Fruit fly (Drosophila melanogaster): ENCODE measurements around the gene CG5149.

Gene CG5149

dm6 chr2L:7434737-7435356 is 46.8 kb upstream of the CG5149 start (continued):
- TF ChIP-seq CG1233 (GFP tag; optimal IDR thresholded peaks at IDR 0.05) (no peak), phol (tag; optimal IDR thresholded peaks at IDR 0.05) (no peak), crc (GFP tag; optimal IDR thresholded peaks at IDR 0.05) (no peak), mld (GFP tag; IDR thresholded peaks at IDR 0.05; ENCODE audit: partially characterized antibody) (no peak), CG10366 (GFP tag; IDR thresholded peaks at IDR 0.05) (peak; percentile 14; the same call in 1 of the 2 replicates), H15 (GFP tag; IDR thresholded peaks at IDR 0.05) (no peak), caup (GFP tag; optimal IDR thresholded peaks at IDR 0.05; ENCODE audit: severe bottlenecking) (peak; percentile 14), Camta (GFP tag; optimal IDR thresholded peaks at IDR 0.05) (no peak), Side (GFP tag; optimal IDR thresholded peaks at IDR 0.05) (no peak), ap (GFP tag; IDR thresholded peaks at IDR 0.05) (0 out of 2 replicates have a peak, but pooled peaks have one; percentile 22), CG11085 (GFP tag; IDR thresholded peaks at IDR 0.05) (peak; percentile 37; the same call in 1 of the 2 replicates), CG31365 (tag; optimal IDR thresholded peaks at IDR 0.05) (no peak), CG2678 (tag; optimal IDR thresholded peaks at IDR 0.05) (peak; percentile 66), dysf (GFP tag; IDR thresholded peaks at IDR 0.05) (peak; percentile 67), vfl (GFP tag; optimal IDR thresholded peaks at IDR 0.05) (no peak), row (GFP tag; IDR thresholded peaks at IDR 0.05) (peak; percentile 82), CG13424 (tag; optimal IDR thresholded peaks at IDR 0.05) (peak; percentile 43), CG11504 (tag; optimal IDR thresholded peaks at IDR 0.05) (peak; percentile 56), Drgx (GFP tag; IDR thresholded peaks at IDR 0.05) (peak; percentile 66), CG14710 (tag; optimal IDR thresholded peaks at IDR 0.05) (no peak), da (GFP tag; optimal IDR thresholded peaks at IDR 0.05) (no peak), klu (GFP tag; IDR thresholded peaks at IDR 0.05) (no peak), Ptx1 (GFP tag; IDR thresholded peaks at IDR 0.05) (peak; percentile 46; the same call in 1 of the 2 replicates), Ada2b (GFP tag; IDR thresholded peaks at IDR 0.05) (peak; percentile 50), B-H1 (GFP tag; IDR thresholded peaks at IDR 0.05) (peak; percentile 18; the same call in 1 of the 3 replicates), Hmr (GFP tag; optimal IDR thresholded peaks at IDR 0.05) (peak; percentile 53), CG32767 (GFP tag; IDR thresholded peaks at IDR 0.05) (peak; percentile 21; the same call in 1 of the 2 replicates), Fer1 (GFP tag; optimal IDR thresholded peaks at IDR 0.05) (peak; percentile 43), CG12391 (tag; optimal IDR thresholded peaks at IDR 0.05) (peak; percentile 35), gro (GFP tag; optimal IDR thresholded peaks at IDR 0.05) (no peak), pan (optimal IDR thresholded peaks at IDR 0.05) (no peak), pan (GFP tag; optimal IDR thresholded peaks at IDR 0.05 in 1 of 2, IDR thresholded peaks at IDR 0.05 in 1 of 2) (peak in 1 of 2 experiments; percentile 55), fd3F (GFP tag; optimal IDR thresholded peaks at IDR 0.05) (peak; percentile 25), vvl (GFP tag; IDR thresholded peaks at IDR 0.05) (peak; percentile 78), Hr3 (GFP tag; optimal IDR thresholded peaks at IDR 0.05) (no peak), ind (GFP tag; optimal IDR thresholded peaks at IDR 0.05) (peak; percentile 6), CG14014 (GFP tag; IDR thresholded peaks at IDR 0.05) (peak; percentile 69; the same call in 1 of the 2 replicates), dpn (GFP tag; optimal IDR thresholded peaks at IDR 0.05) (peak in 1 of 2 experiments; percentile 48), sens (GFP tag) (peak; percentile 26), BtbVII (GFP tag; optimal IDR thresholded peaks at IDR 0.05) (peak; percentile 34), CG14965 (GFP tag; optimal IDR thresholded peaks at IDR 0.05; ENCODE audit: borderline replicate concordance) (no peak), CG2120 (GFP tag; optimal IDR thresholded peaks at IDR 0.05) (peak; percentile 28), run (tag; optimal IDR thresholded peaks at IDR 0.05) (no peak), C15 (GFP tag; IDR thresholded peaks at IDR 0.05) (0 out of 3 replicates have a peak, but pooled peaks have one; percentile 47), E2f1 (GFP tag; IDR thresholded peaks at IDR 0.05) (peak; percentile 51; the same call in 1 of the 2 replicates), PHDP (tag; optimal IDR thresholded peaks at IDR 0.05) (peak; percentile 43), Bgb (GFP tag; IDR thresholded peaks at IDR 0.05; ENCODE audit: partially characterized antibody) (no peak), Dek (tag; optimal IDR thresholded peaks at IDR 0.05) (peak; percentile 45), ken (GFP tag; IDR thresholded peaks at IDR 0.05) (peak; percentile 5; the same call in 1 of the 3 replicates), Fer3 (tag; optimal IDR thresholded peaks at IDR 0.05) (peak; percentile 62)

All from whole organism, embryonic.